Worm (Caenorhabditis elegans) whole organism, early embryonic: ENCODE results near the gene srh-69.

Experiments used
- B0310.2 ChIP-seq: sonication (generic microtip); optimal IDR thresholded peaks from 2 replicates; lab custom pipeline; 2016; ENCODE audit warnings: mild to moderate bottlenecking, missing genetic modification characterization, missing compliant biosample characterization
- aly-1 ChIP-seq: sonication (generic microtip); optimal IDR thresholded peaks from 2 replicates; lab custom pipeline; 2016; ENCODE audit warnings: missing genetic modification characterization, missing compliant biosample characterization
- ama-1 ChIP-seq: fragments of 150-350 bp; optimal IDR thresholded peaks from 2 replicates; lab custom pipeline; 2014
- ceh-13 ChIP-seq: fragments of 200-800 bp; sonication (Bioruptor generic); optimal IDR thresholded peaks from 2 replicates; lab custom pipeline; 2018; ENCODE audit warnings: mild to moderate bottlenecking, missing genetic modification characterization, missing compliant biosample characterization
- ceh-36 ChIP-seq: sonication (generic microtip); optimal IDR thresholded peaks from 2 replicates; lab custom pipeline; 2016; ENCODE audit warnings: missing genetic modification characterization, inconsistent platforms, missing compliant biosample characterization
- ets-7 ChIP-seq: sonication (generic microtip); optimal IDR thresholded peaks from 2 replicates; lab custom pipeline; 2016; ENCODE audit warnings: missing genotype, missing genetic modification characterization, missing compliant biosample characterization
- hmbx-1 ChIP-seq: sonication (generic microtip); optimal IDR thresholded peaks from 2 replicates; lab custom pipeline; 2016; ENCODE audit warnings: mild to moderate bottlenecking, missing genetic modification characterization, missing compliant biosample characterization
- hmg-4 ChIP-seq: fragments of 200-800 bp; sonication (Bioruptor generic); optimal IDR thresholded peaks from 2 replicates; lab custom pipeline; 2018; ENCODE audit warnings: mild to moderate bottlenecking, missing genetic modification characterization, missing compliant biosample characterization
- pes-1 ChIP-seq: fragments of 200-800 bp; sonication (Bioruptor generic); IDR thresholded peaks from 2 replicates; pipeline ENCODE4 v1.3.6; 2022; ENCODE audit warnings: missing genetic modification reagents, missing genetic modification characterization, missing compliant biosample characterization
- scrt-1 ChIP-seq: fragments of 200-800 bp; sonication (Bioruptor generic); IDR thresholded peaks from 2 replicates; pipeline ENCODE4 v1.3.6; 2022; ENCODE audit warnings: missing genetic modification characterization, missing compliant biosample characterization
- sea-1 ChIP-seq: fragments of 200-800 bp; sonication (Bioruptor generic); conservative IDR thresholded peaks from 2 replicates; pipeline ENCODE4 v1.3.6; 2022; ENCODE audit warnings: missing genetic modification characterization, missing compliant biosample characterization
- tra-4 ChIP-seq: sonication (generic microtip); optimal IDR thresholded peaks from 2 replicates; lab custom pipeline; 2017; ENCODE audit warnings: missing genetic modification characterization, missing compliant biosample characterization

ce11 chrII:12481645-12482044, 32.9 kb downstream of the srh-69 start:
- no peak for TF ChIP-seq hmbx-1 (tag; lab: Kevin White, UChicago)
- TF ChIP-seq pes-1 (GFP tag; lab: Robert Waterston, UW), result no peak
- TF ChIP-seq ama-1, result no peak
- TF ChIP-seq aly-1 (tag; lab: Kevin White, UChicago), result no peak
- no peak for TF ChIP-seq ets-7 (tag; lab: Kevin White, UChicago)
- no peak for TF ChIP-seq tra-4 (tag; lab: Kevin White, UChicago)
- no peak for TF ChIP-seq ceh-36
- no peak for TF ChIP-seq hmg-4 (GFP tag; lab: Kevin White, UChicago)
- TF ChIP-seq ceh-13 (GFP tag; lab: Kevin White, UChicago), result no peak
- no peak for TF ChIP-seq B0310.2 (tag; lab: Kevin White, UChicago)
- TF ChIP-seq scrt-1 (GFP tag; lab: Robert Waterston, UW), result no peak
- TF ChIP-seq sea-1, result no peak
